Worm (Caenorhabditis elegans) whole organism, L4/young adult: ENCODE measurements around the gene Y17G7B.20.

ENCODE experiments used
- W03F9.2 ChIP-seq: fragments of 150-350 bp; optimal IDR thresholded peaks from 2 replicates; lab custom pipeline; 2014; ENCODE audit warnings: missing biosample characterization, missing genetic modification characterization
- dao-5 ChIP-seq: sonication (generic microtip); optimal IDR thresholded peaks from 2 replicates; lab custom pipeline; 2016; ENCODE audit warnings: missing genotype, missing genetic modification characterization, moderate library complexity, missing compliant biosample characterization

DNA sequence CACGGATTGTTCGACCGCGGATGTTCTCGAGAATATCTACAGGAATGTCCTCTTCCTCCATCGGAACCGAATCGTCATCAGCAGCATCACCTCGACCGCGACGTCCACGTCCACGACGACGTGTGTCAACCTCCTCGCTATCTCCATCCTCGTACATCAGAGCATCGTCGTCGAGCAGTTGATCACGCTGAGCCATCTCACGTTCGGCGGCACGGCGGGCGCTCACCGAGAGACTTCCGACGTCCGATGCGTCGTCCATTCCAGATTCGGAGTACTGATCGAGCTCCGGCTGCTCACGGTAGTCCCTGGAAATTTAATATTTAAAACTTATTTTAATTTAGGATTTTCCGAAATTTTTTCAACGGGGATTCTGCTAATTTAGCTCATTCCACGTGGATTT lies 26.3 kb upstream of the Y17G7B.20 start:
- TF ChIP-seq W03F9.2 (tag; lab: Kevin White, UChicago) (no peak), dao-5 (tag; lab: Kevin White, UChicago) (no peak)
